Fruit fly (Drosophila melanogaster): Measurements from ENCODE around the gene Gr93c.

DNA sequence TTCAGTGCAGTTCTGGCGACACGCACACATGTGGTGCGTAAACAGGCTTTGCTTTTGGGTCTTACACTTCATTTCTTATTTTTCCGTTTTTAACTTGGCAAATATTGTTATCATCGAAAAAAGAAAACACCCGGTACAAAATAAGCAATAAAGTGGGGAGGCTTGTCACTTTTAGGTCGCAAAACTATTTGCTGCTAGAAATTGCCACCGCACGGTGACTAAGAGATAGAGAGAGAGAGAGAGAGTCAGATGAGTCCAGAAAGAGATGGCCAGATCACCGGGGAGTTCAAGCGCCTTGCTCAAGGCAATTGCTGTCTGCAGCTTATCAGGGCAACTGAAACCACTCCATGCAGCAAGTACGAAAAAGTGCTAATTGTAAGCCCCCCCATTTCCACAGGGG is 45.7 kb upstream of the Gr93c start:
- no peak for TF ChIP-seq CTCF (optimal IDR thresholded peaks at IDR 0.05)
- TF ChIP-seq CG8478 (optimal IDR thresholded peaks at IDR 0.05): no peak
